Fruit fly (Drosophila melanogaster): Measurements from ENCODE around the gene dl.

The dl gene

DNA sequence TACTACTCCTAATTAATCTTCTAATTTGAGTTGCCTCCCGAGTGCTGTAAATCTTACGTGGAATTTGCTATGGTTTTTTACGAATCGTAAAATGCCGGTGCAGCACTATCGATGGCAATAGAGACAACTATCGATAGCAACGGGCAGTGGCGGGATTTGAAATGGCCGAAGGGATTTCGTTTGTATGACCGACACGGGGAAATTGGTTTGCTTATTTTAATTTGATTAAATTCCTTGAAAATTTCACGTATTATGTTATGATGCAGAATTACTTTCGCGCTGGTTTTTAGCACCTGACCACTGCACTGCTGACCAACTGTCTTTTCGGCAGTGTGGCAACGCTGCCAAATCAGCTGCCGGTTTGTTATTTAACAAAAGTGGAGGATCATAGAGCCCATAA, 34.0 kb upstream of the dl start, which contains the start of the genes GCS2beta and CG5131 (continued):
- TF ChIP-seq tgo (GFP tag; IDR thresholded peaks at IDR 0.05), result peak; percentile 91
- TF ChIP-seq Bteb2 (GFP tag; optimal IDR thresholded peaks at IDR 0.05), result peak; percentile 95
- peak; percentile 74 for TF ChIP-seq oc (tag; optimal IDR thresholded peaks at IDR 0.05)
- peak; percentile 87 to 93 for TF ChIP-seq crp (GFP tag; optimal IDR thresholded peaks at IDR 0.05)
- peak; percentile 97 for TF ChIP-seq Mad (GFP tag; optimal IDR thresholded peaks at IDR 0.05)
- TF ChIP-seq croc (GFP tag; conservative IDR thresholded peaks at IDR 0.05), result peak; percentile 82
- TF ChIP-seq CG4282 (GFP tag; optimal IDR thresholded peaks at IDR 0.05), result peak; percentile 92
- TF ChIP-seq fd3F (GFP tag; optimal IDR thresholded peaks at IDR 0.05), result peak; percentile 90
- peak; percentile 92 for TF ChIP-seq CG4424 (GFP tag; optimal IDR thresholded peaks at IDR 0.05)
- peak; percentile 95 for TF ChIP-seq ERR (GFP tag; optimal IDR thresholded peaks at IDR 0.05)
- TF ChIP-seq sd (tag; optimal IDR thresholded peaks at IDR 0.05), result peak; percentile 92
- TF ChIP-seq usp (GFP tag; optimal IDR thresholded peaks at IDR 0.05), result no peak
- peak; percentile 86 for TF ChIP-seq danr (GFP tag; IDR thresholded peaks at IDR 0.05)
- peak; percentile 89 for TF ChIP-seq CG14710 (tag; optimal IDR thresholded peaks at IDR 0.05)
- peak; percentile 51; the same call in 1 of the 2 replicates for TF ChIP-seq CkIIα-i1 (GFP tag; IDR thresholded peaks at IDR 0.05)
- peak; percentile 89 for TF ChIP-seq CG7839 (tag; optimal IDR thresholded peaks at IDR 0.05)
- TF ChIP-seq Hmx (GFP tag; optimal IDR thresholded peaks at IDR 0.05), result peak; percentile 86
- peak; percentile 99 for TF ChIP-seq Antp (GFP tag; optimal IDR thresholded peaks at IDR 0.05)
- TF ChIP-seq gsb-n (tag; optimal IDR thresholded peaks at IDR 0.05), result peak; percentile 90
- TF ChIP-seq so (GFP tag; IDR thresholded peaks at IDR 0.05), result peak; percentile 90
- peak; percentile 80 for TF ChIP-seq B-H2 (GFP tag; optimal IDR thresholded peaks at IDR 0.05)
- no peak for TF ChIP-seq Kr (GFP tag; optimal IDR thresholded peaks at IDR 0.05)
- TF ChIP-seq CG4328 (GFP tag; optimal IDR thresholded peaks at IDR 0.05), result peak; percentile 71
- peak; percentile 61 for TF ChIP-seq salm (tag; optimal IDR thresholded peaks at IDR 0.05)
- TF ChIP-seq Lpt (GFP tag; optimal IDR thresholded peaks at IDR 0.05), result no peak
- peak; percentile 97 for TF ChIP-seq CG11456 (GFP tag; IDR thresholded peaks at IDR 0.05)
- TF ChIP-seq CHES-1-like (GFP tag; optimal IDR thresholded peaks at IDR 0.05), result peak; percentile 98
- peak; percentile 92 for TF ChIP-seq unpg (GFP tag; optimal IDR thresholded peaks at IDR 0.05)
- TF ChIP-seq zfh2 (GFP tag; optimal IDR thresholded peaks at IDR 0.05), result peak; percentile 98
- TF ChIP-seq ac (GFP tag; optimal IDR thresholded peaks at IDR 0.05), result peak; percentile 48
- peak; percentile 71 for TF ChIP-seq hkb (optimal IDR thresholded peaks at IDR 0.05)
- peak; percentile 93 for TF ChIP-seq hkb (GFP tag; IDR thresholded peaks at IDR 0.05)
- peak; percentile 94 for TF ChIP-seq esg (GFP tag; conservative IDR thresholded peaks at IDR 0.05)
- TF ChIP-seq CG11504 (tag; optimal IDR thresholded peaks at IDR 0.05), result peak; percentile 85
- peak; percentile 50 for TF ChIP-seq CTCF (GFP tag; optimal IDR thresholded peaks at IDR 0.05)
- TF ChIP-seq MESR4 (GFP tag; optimal IDR thresholded peaks at IDR 0.05), result peak; percentile 60
- peak; percentile 71 for TF ChIP-seq CG6254 (GFP tag; optimal IDR thresholded peaks at IDR 0.05)
- TF ChIP-seq vvl (GFP tag; IDR thresholded peaks at IDR 0.05), result peak; percentile 95
- TF ChIP-seq Sry-δ (GFP tag; optimal IDR thresholded peaks at IDR 0.05), result peak; percentile 96
- TF ChIP-seq CG8089 (GFP tag; optimal IDR thresholded peaks at IDR 0.05), result peak; percentile 90
- peak; percentile 73 for TF ChIP-seq gcm2 (GFP tag; optimal IDR thresholded peaks at IDR 0.05)
- TF ChIP-seq D19A (tag; optimal IDR thresholded peaks at IDR 0.05), result no peak
- peak; percentile 49 for TF ChIP-seq CG17912 (GFP tag; optimal IDR thresholded peaks at IDR 0.05)
- TF ChIP-seq kni (GFP tag; optimal IDR thresholded peaks at IDR 0.05), result peak; percentile 8
- peak; percentile 78 for TF ChIP-seq CG10979 (tag; optimal IDR thresholded peaks at IDR 0.05)
- peak; percentile 89 for TF ChIP-seq vnd (GFP tag; IDR thresholded peaks at IDR 0.05; ENCODE audit: partially characterized antibody)
- peak; percentile 72 for TF ChIP-seq CG43689 (GFP tag; IDR thresholded peaks at IDR 0.05)
- TF ChIP-seq CG10654 (GFP tag; optimal IDR thresholded peaks at IDR 0.05), result peak; percentile 93
- peak; percentile 95 for TF ChIP-seq CG14014 (GFP tag; IDR thresholded peaks at IDR 0.05)
- peak; percentile 84; the same call in 2 of the 3 replicates for TF ChIP-seq CG11695 (GFP tag; IDR thresholded peaks at IDR 0.05)
- TF ChIP-seq nerfin-1 (tag; optimal IDR thresholded peaks at IDR 0.05), result peak; percentile 95
- TF ChIP-seq klu (GFP tag; IDR thresholded peaks at IDR 0.05), result peak; percentile 93
